Fruit fly (Drosophila melanogaster): ENCODE results near the gene MED28.

dm6 chr3R:25519465-25520071 is 42.8 kb downstream of the MED28 start:
- TF ChIP-seq CG8478 (optimal IDR thresholded peaks at IDR 0.05) (no peak), CTCF (optimal IDR thresholded peaks at IDR 0.05) (no peak)
